Fruit fly (Drosophila melanogaster): ENCODE results near the gene Npc2b.
A peak's percentile ranks its signal among the peaks of the same experiment; 100 is the strongest.

The Npc2b gene

DNA sequence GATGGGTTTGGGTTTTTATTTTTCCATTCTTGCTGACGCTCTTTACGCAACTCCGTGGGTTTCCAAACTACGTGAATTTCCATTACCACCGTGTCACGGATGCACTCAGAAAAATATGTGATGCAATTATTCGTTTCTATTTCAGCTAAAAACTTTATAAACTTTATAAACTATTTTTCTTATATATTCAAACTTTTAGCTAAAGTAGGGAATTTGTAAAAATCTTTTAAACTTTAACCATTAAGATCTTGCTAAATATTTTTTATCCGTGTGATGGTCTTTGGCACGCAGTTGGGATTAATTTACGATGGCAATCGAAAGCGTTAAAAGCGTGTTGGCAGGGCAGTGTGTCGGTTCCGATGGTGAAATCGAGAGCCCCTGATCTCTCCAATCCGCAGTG is 6.1 kb downstream of the Npc2b start (continued):
- TF ChIP-seq CG2202 (tag; optimal IDR thresholded peaks at IDR 0.05) (no peak), CG10147 (GFP tag; optimal IDR thresholded peaks at IDR 0.05) (no peak), MBD-R2 (GFP tag; IDR thresholded peaks at IDR 0.05) (no peak; the same call in 1 of the 2 replicates), maf-S (GFP tag; optimal IDR thresholded peaks at IDR 0.05) (no peak), CHES-1-like (GFP tag; optimal IDR thresholded peaks at IDR 0.05) (no peak), HmgZ (tag; optimal IDR thresholded peaks at IDR 0.05) (no peak), eyg (GFP tag; optimal IDR thresholded peaks at IDR 0.05) (no peak), CoRest (tag; optimal IDR thresholded peaks at IDR 0.05) (peak; percentile 57), btn (GFP tag; optimal IDR thresholded peaks at IDR 0.05) (no peak), Dip2 (GFP tag; IDR thresholded peaks at IDR 0.05) (no peak), crc (GFP tag; optimal IDR thresholded peaks at IDR 0.05) (no peak), CG7745 (tag; optimal IDR thresholded peaks at IDR 0.05) (no peak), Dref (GFP tag; IDR thresholded peaks at IDR 0.05) (no peak), amos (GFP tag; IDR thresholded peaks at IDR 0.05; ENCODE audit: partially characterized antibody) (no peak), Hmx (GFP tag; optimal IDR thresholded peaks at IDR 0.05) (no peak), trh (GFP tag; optimal IDR thresholded peaks at IDR 0.05) (no peak), Doc3 (GFP tag; IDR thresholded peaks at IDR 0.05; ENCODE audit: partially characterized antibody) (no peak), CG7556 (GFP tag; optimal IDR thresholded peaks at IDR 0.05) (peak; percentile 60), Gug (GFP tag; IDR thresholded peaks at IDR 0.05) (no peak), Adf1 (GFP tag; IDR thresholded peaks at IDR 0.05) (0 out of 2 replicates have a peak, but pooled peaks have one; percentile 21), ewg (GFP tag; optimal IDR thresholded peaks at IDR 0.05) (no peak), lbe (GFP tag; optimal IDR thresholded peaks at IDR 0.05) (no peak), CG1233 (GFP tag; optimal IDR thresholded peaks at IDR 0.05) (peak; percentile 32), CG8388 (GFP tag; optimal IDR thresholded peaks at IDR 0.05) (peak; percentile 56), Dek (tag; optimal IDR thresholded peaks at IDR 0.05) (peak; percentile 43), Vsx1 (GFP tag; optimal IDR thresholded peaks at IDR 0.05) (peak; percentile 39), CG13775 (GFP tag; optimal IDR thresholded peaks at IDR 0.05) (no peak), CG12236 (GFP tag; optimal IDR thresholded peaks at IDR 0.05) (no peak), ken (GFP tag; IDR thresholded peaks at IDR 0.05) (no peak), bigmax (GFP tag; optimal IDR thresholded peaks at IDR 0.05) (no peak), kah (GFP tag; optimal IDR thresholded peaks at IDR 0.05) (peak; percentile 17), NfI (GFP tag; optimal IDR thresholded peaks at IDR 0.05) (peak; percentile 4), chif (GFP tag; optimal IDR thresholded peaks at IDR 0.05) (no peak), Sin3A (optimal IDR thresholded peaks at IDR 0.05) (no peak), twi (tag; optimal IDR thresholded peaks at IDR 0.05) (no peak), repo (GFP tag; optimal IDR thresholded peaks at IDR 0.05) (no peak), insv (GFP tag; optimal IDR thresholded peaks at IDR 0.05) (no peak), slbo (GFP tag; IDR thresholded peaks at IDR 0.05) (peak; percentile 68), disco-r (GFP tag; optimal IDR thresholded peaks at IDR 0.05) (no peak), Sox100B (GFP tag; optimal IDR thresholded peaks at IDR 0.05) (peak; percentile 53), org-1 (GFP tag; optimal IDR thresholded peaks at IDR 0.05) (no peak), caup (GFP tag; optimal IDR thresholded peaks at IDR 0.05; ENCODE audit: severe bottlenecking) (no peak), bsh (GFP tag; optimal IDR thresholded peaks at IDR 0.05) (peak in 1 of 2 experiments; percentile 60), CG32767 (GFP tag; IDR thresholded peaks at IDR 0.05) (no peak), CG32532 (GFP tag; IDR thresholded peaks at IDR 0.05) (peak; percentile 52; the same call in 1 of the 2 replicates), stc (GFP tag; IDR thresholded peaks at IDR 0.05) (peak; percentile 70), vfl (GFP tag; optimal IDR thresholded peaks at IDR 0.05) (no peak), croc (GFP tag; conservative IDR thresholded peaks at IDR 0.05) (0 out of 3 replicates have a peak, but pooled peaks have one; percentile 26), CG4730 (GFP tag; IDR thresholded peaks at IDR 0.05) (no peak), CG11723 (GFP tag; optimal IDR thresholded peaks at IDR 0.05) (no peak), Hsf (GFP tag; optimal IDR thresholded peaks at IDR 0.05) (peak; percentile 25), ara (GFP tag; IDR thresholded peaks at IDR 0.05) (peak; percentile 53; the same call in 1 of the 2 replicates)

Data from whole organism, embryonic.